Worm (Caenorhabditis elegans) whole organism, L1 larva: Measurements from ENCODE around the gene txt-18.

Experiments
- C04F5.9 ChIP-seq: sonication (generic microtip); optimal IDR thresholded peaks from 2 replicates; lab custom pipeline; 2016; ENCODE audit warnings: missing genetic modification characterization, missing compliant biosample characterization
- F16B12.6 ChIP-seq: fragments of 150-350 bp; optimal IDR thresholded peaks from 2 replicates; lab custom pipeline; 2014; ENCODE audit warnings: missing biosample characterization, missing genetic modification characterization
- blmp-1 ChIP-seq: fragments of 150-350 bp; optimal IDR thresholded peaks from 2 replicates; lab custom pipeline; 2014; ENCODE audit warnings: missing biosample characterization, missing genetic modification characterization
- ces-1 ChIP-seq: fragments of 150-350 bp; optimal IDR thresholded peaks from 2 replicates; lab custom pipeline; 2014; ENCODE audit warnings: missing biosample characterization, missing genetic modification reagents, missing genetic modification characterization
- dsc-1 ChIP-seq: sonication (generic microtip); optimal IDR thresholded peaks from 2 replicates; lab custom pipeline; 2016; ENCODE audit warnings: mild to moderate bottlenecking, missing genetic modification characterization, missing compliant biosample characterization
- grh-1 ChIP-seq: fragments of 200-800 bp; sonication (Bioruptor generic); IDR thresholded peaks from 2 replicates; pipeline ENCODE4 v1.3.6; 2022; ENCODE audit warnings: missing genetic modification reagents, missing genetic modification characterization, missing compliant biosample characterization
- lin-13 ChIP-seq: fragments of 150-350 bp; optimal IDR thresholded peaks from 2 replicates; lab custom pipeline; 2014; ENCODE audit warnings: missing biosample characterization, missing genetic modification reagents, missing genetic modification characterization
- mdl-1 ChIP-seq, 2 experiments: fragments of 150-350 bp; optimal IDR thresholded peaks; 2 replicates each; lab custom pipeline; 2014 to 2017; ENCODE audit warnings: missing biosample characterization in 2 of 2, missing genetic modification characterization in 2 of 2, inconsistent platforms in 1 of 2
- nhr-19 ChIP-seq: fragments of 200-800 bp; sonication (Bioruptor generic); conservative IDR thresholded peaks from 2 replicates; pipeline ENCODE4 v1.3.6; 2022; ENCODE audit warnings: missing genetic modification characterization, missing compliant biosample characterization
- nhr-237 ChIP-seq: fragments of 150-350 bp; optimal IDR thresholded peaks from 2 replicates; lab custom pipeline; 2014; ENCODE audit warnings: missing biosample characterization, missing genetic modification characterization
- unc-130 ChIP-seq: fragments of 150-350 bp; optimal IDR thresholded peaks from 2 replicates; lab custom pipeline; 2017; ENCODE audit warnings: missing biosample characterization, missing genetic modification characterization, inconsistent platforms

DNA sequence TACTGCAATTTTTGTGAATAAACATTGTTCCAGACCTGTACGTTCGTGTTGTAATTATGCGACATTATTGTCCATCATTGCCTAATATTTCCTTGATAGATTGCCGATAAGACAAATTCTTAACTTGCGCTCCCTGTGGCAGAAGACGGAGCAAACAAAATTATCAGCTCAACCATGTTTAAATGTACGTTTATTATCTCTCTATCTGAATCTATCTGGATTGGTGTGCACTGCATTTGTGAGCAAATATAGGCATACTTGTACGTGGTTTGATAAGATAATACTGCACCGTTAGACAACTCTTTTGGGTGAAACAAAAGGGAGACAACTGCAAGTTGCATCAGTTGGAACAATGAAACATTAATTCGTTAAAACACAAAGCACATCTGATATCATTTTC, 16.6 kb upstream of the txt-18 start:
- TF ChIP-seq lin-13 (GFP tag; lab: Kevin White, UChicago) (no peak), nhr-19 (GFP tag; lab: Robert Waterston, UW) (no peak), blmp-1 (tag; lab: Kevin White, UChicago) (no peak), grh-1 (GFP tag; lab: Robert Waterston, UW) (no peak), C04F5.9 (tag; lab: Kevin White, UChicago) (no peak), F16B12.6 (no peak), nhr-237 (tag; lab: Kevin White, UChicago) (no peak), ces-1 (GFP tag; lab: Kevin White, UChicago) (no peak), mdl-1 (tag; optimal IDR thresholded peaks at IDR 0.05; lab: Kevin White, UChicago) (no peak), unc-130 (tag; lab: Kevin White, UChicago) (no peak), dsc-1 (tag; lab: Kevin White, UChicago) (no peak)
